Worm (Caenorhabditis elegans): Measurements from ENCODE around the gene pho-5.

The pho-5 gene

DNA sequence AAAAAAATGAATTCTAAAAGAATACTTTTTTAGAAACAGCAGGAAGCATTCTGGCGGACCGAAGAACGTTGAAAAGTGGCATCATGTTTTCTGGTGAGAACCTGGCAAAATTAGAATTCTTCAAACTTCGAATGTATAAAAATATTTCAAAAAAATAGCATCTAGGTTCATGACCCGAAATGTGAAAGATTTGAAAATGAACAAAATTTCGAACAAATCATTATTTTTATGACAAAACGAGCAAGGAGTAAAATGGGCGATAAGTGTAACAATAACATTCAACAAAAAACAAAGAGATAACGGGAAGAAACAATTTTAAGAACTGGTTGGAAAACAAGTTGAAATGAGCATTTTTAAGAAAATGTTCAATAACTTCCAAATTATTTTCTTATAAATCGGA, 10.4 kb downstream of the pho-5 start, which contains the start of gene psd-1:
TSS of gene psd-1 (minus strand) at position 101 of the 400 bp plus-strand sequence.
- TF ChIP-seq ztf-11 (tag; optimal IDR thresholded peaks at IDR 0.05), result no peak
- TF ChIP-seq nhr-11 (tag; optimal IDR thresholded peaks at IDR 0.05), result no peak
- no peak for TF ChIP-seq sma-3 (GFP tag; optimal IDR thresholded peaks at IDR 0.05)
- no peak for TF ChIP-seq unc-39 (tag; optimal IDR thresholded peaks at IDR 0.05)
- TF ChIP-seq Y55F3AM.14 (GFP tag; optimal IDR thresholded peaks at IDR 0.05), result no peak
- no peak for TF ChIP-seq nhr-12 (tag; optimal IDR thresholded peaks at IDR 0.05)
- no peak for TF ChIP-seq unc-55 (GFP tag; optimal IDR thresholded peaks at IDR 0.05)
- no peak for TF ChIP-seq elt-3 (tag; optimal IDR thresholded peaks at IDR 0.05)
- no peak for TF ChIP-seq ama-1 (optimal IDR thresholded peaks at IDR 0.05)
- TF ChIP-seq ztf-4 (tag; optimal IDR thresholded peaks at IDR 0.05), result no peak
- no peak for TF ChIP-seq fos-1 (tag; optimal IDR thresholded peaks at IDR 0.05)
- no peak for TF ChIP-seq nhr-10 (tag; optimal IDR thresholded peaks at IDR 0.05)
- no peak for TF ChIP-seq lin-13 (GFP tag; optimal IDR thresholded peaks at IDR 0.05)
- no peak for TF ChIP-seq blmp-1 (tag; optimal IDR thresholded peaks at IDR 0.05; ENCODE audit: insufficient read depth)
- no peak for TF ChIP-seq snpc-4 (tag; optimal IDR thresholded peaks at IDR 0.05)

DNA sequence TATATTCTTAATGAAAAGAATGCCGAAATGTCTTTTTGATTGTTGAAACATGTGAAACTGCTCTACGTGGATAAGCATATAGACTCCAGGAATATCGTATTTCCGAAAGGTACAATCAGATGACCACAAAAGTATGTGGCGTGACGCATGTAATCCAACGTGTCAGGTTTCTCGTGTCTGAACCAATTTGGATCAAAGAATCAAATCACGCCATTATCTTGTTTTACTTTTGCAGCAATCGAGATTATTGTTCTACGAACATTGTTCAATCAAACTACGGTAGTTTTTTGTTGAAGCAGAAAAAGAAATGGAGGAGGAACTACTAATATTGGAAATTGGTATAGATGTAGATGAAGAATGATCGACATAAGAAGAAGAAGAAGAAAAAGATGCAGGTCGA, 12.0 kb downstream of the pho-5 start:
- TF ChIP-seq F13H6.1 (tag; optimal IDR thresholded peaks at IDR 0.05) (no peak), lsy-2 (tag; optimal IDR thresholded peaks at IDR 0.05) (peak in 1 of 2 experiments; percentile 19), peb-1 (tag; optimal IDR thresholded peaks at IDR 0.05) (no peak), sma-9 (GFP tag; optimal IDR thresholded peaks at IDR 0.05) (peak; percentile 72), sma-9 (tag; optimal IDR thresholded peaks at IDR 0.05) (no peak), nhr-21 (tag; optimal IDR thresholded peaks at IDR 0.05) (peak; percentile 68), dmd-4 (tag; optimal IDR thresholded peaks at IDR 0.05) (no peak), alr-1 (tag; optimal IDR thresholded peaks at IDR 0.05) (no peak), fos-1 (tag; optimal IDR thresholded peaks at IDR 0.05) (no peak), ceh-16 (tag; optimal IDR thresholded peaks at IDR 0.05) (no peak), aly-2 (tag; optimal IDR thresholded peaks at IDR 0.05) (no peak), nhr-129 (tag; optimal IDR thresholded peaks at IDR 0.05) (peak; percentile 19), zag-1 (tag; optimal IDR thresholded peaks at IDR 0.05) (no peak), mdl-1 (tag; optimal IDR thresholded peaks at IDR 0.05) (no peak), ama-1 (optimal IDR thresholded peaks at IDR 0.05) (no peak), nhr-10 (tag; optimal IDR thresholded peaks at IDR 0.05) (no peak), lin-11 (tag; optimal IDR thresholded peaks at IDR 0.05) (no peak), elt-3 (tag; optimal IDR thresholded peaks at IDR 0.05) (no peak)

DNA sequence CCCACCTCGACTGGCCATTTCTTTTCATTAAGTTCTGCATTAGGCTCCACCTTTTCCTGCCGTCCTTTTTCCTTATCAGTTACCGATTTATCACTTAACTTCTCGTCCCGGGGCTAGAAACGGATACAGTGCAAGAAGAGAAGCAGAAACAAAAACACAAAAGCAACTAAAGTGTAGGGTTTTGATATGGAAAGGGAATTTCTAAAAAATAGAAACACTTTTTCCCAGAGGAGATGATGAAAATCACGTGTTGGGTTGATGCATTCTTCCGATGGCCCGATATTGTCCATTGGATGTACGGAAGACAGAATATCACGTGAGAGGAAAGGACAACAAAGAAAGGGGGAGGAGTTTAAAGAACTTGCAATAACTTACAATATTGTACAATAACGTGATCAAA, 12.9 kb downstream of the pho-5 start:
- TF ChIP-seq nhr-23 (tag; optimal IDR thresholded peaks at IDR 0.05), result no peak
- TF ChIP-seq ceh-16 (tag; optimal IDR thresholded peaks at IDR 0.05), result no peak
- no peak for TF ChIP-seq zag-1 (tag; optimal IDR thresholded peaks at IDR 0.05)
- no peak for TF ChIP-seq F13H6.1 (tag; optimal IDR thresholded peaks at IDR 0.05)
- peak in 1 of 2 experiments; percentile 32 for TF ChIP-seq mdl-1 (tag; optimal IDR thresholded peaks at IDR 0.05)
- TF ChIP-seq nhr-11 (tag; optimal IDR thresholded peaks at IDR 0.05), result no peak
- TF ChIP-seq lin-39 (tag; optimal IDR thresholded peaks at IDR 0.05), result no peak
- TF ChIP-seq elt-1 (tag; optimal IDR thresholded peaks at IDR 0.05), result no peak
- no peak for TF ChIP-seq unc-39 (tag; optimal IDR thresholded peaks at IDR 0.05)
- peak; percentile 85 for TF ChIP-seq blmp-1 (tag; optimal IDR thresholded peaks at IDR 0.05; ENCODE audit: insufficient read depth)
- TF ChIP-seq lsy-2 (tag; optimal IDR thresholded peaks at IDR 0.05), result peak in 1 of 2 experiments; percentile 46
- peak; percentile 71 for TF ChIP-seq gmeb-1 (tag; optimal IDR thresholded peaks at IDR 0.05)
- TF ChIP-seq alr-1 (tag; optimal IDR thresholded peaks at IDR 0.05), result no peak
- TF ChIP-seq sma-3 (GFP tag; optimal IDR thresholded peaks at IDR 0.05), result peak; percentile 82
- no peak for TF ChIP-seq lin-13 (GFP tag; optimal IDR thresholded peaks at IDR 0.05)
- TF ChIP-seq ztf-11 (tag; optimal IDR thresholded peaks at IDR 0.05), result no peak
- TF ChIP-seq skn-1 (tag; optimal IDR thresholded peaks at IDR 0.05), result no peak
- TF ChIP-seq nhr-25 (tag; optimal IDR thresholded peaks at IDR 0.05), result peak; percentile 51
- no peak for TF ChIP-seq mbf-1 (tag; optimal IDR thresholded peaks at IDR 0.05)
- no peak for TF ChIP-seq snpc-4 (tag; optimal IDR thresholded peaks at IDR 0.05)
- no peak for TF ChIP-seq nhr-6 (tag; optimal IDR thresholded peaks at IDR 0.05)
- TF ChIP-seq unc-62 (GFP tag; optimal IDR thresholded peaks at IDR 0.05), result no peak
- TF ChIP-seq R02D3.7 (tag; optimal IDR thresholded peaks at IDR 0.05), result no peak
- TF ChIP-seq nhr-237 (tag; optimal IDR thresholded peaks at IDR 0.05), result no peak
- TF ChIP-seq aly-2 (tag; optimal IDR thresholded peaks at IDR 0.05), result no peak
- TF ChIP-seq nhr-77 (tag; optimal IDR thresholded peaks at IDR 0.05), result no peak
- TF ChIP-seq ZK546.5 (tag; optimal IDR thresholded peaks at IDR 0.05), result no peak
- TF ChIP-seq fos-1 (tag; optimal IDR thresholded peaks at IDR 0.05), result peak; percentile 63
- no peak for TF ChIP-seq lin-11 (tag; optimal IDR thresholded peaks at IDR 0.05)
- TF ChIP-seq Y55F3AM.14 (GFP tag; optimal IDR thresholded peaks at IDR 0.05), result no peak
- TF ChIP-seq nhr-129 (tag; optimal IDR thresholded peaks at IDR 0.05), result peak; percentile 89
- peak; percentile 13 for TF ChIP-seq ama-1 (optimal IDR thresholded peaks at IDR 0.05)
- no peak for TF ChIP-seq sem-4 (tag; optimal IDR thresholded peaks at IDR 0.05)
- no peak for TF ChIP-seq C34F6.9 (tag; optimal IDR thresholded peaks at IDR 0.05)
- no peak for TF ChIP-seq peb-1 (tag; optimal IDR thresholded peaks at IDR 0.05)
- peak; percentile 55 for TF ChIP-seq crh-2 (tag; optimal IDR thresholded peaks at IDR 0.05)
- TF ChIP-seq dmd-4 (tag; optimal IDR thresholded peaks at IDR 0.05), result no peak
- TF ChIP-seq mab-5 (tag; optimal IDR thresholded peaks at IDR 0.05), result no peak
- no peak for TF ChIP-seq nhr-12 (tag; optimal IDR thresholded peaks at IDR 0.05)
- TF ChIP-seq sma-9 (GFP tag; optimal IDR thresholded peaks at IDR 0.05), result peak; percentile 86
- no peak for TF ChIP-seq sma-9 (tag; optimal IDR thresholded peaks at IDR 0.05)
- no peak for TF ChIP-seq nhr-10 (tag; optimal IDR thresholded peaks at IDR 0.05)
- no peak for TF ChIP-seq ceh-82 (tag; optimal IDR thresholded peaks at IDR 0.05)
- TF ChIP-seq nhr-21 (tag; optimal IDR thresholded peaks at IDR 0.05), result peak; percentile 92
- TF ChIP-seq unc-55 (GFP tag; optimal IDR thresholded peaks at IDR 0.05), result no peak
